Fruit fly (Drosophila melanogaster): Measurements from ENCODE around the gene Ret.

DNA sequence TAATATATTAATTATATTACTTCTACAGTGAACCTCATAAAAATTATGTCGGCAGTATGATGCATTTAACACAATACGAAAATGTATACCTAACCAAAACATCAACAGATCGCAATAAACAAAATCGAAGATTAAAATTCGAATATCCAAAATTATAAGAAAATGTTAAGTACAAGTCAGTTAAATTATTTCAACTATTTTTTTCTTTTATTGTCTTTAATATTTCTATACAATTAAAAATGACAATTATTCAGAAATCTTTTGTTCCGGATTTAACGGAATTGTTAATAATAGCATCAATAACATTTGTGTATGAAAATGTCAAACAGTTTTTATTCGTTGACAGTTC, 56.1 kb downstream of the Ret start:
- TF ChIP-seq CTCF (optimal IDR thresholded peaks at IDR 0.05) = no peak
- TF ChIP-seq CG8478 (optimal IDR thresholded peaks at IDR 0.05) = no peak

Measured in S2 (cell line).